Fruit fly (Drosophila melanogaster): Measurements from ENCODE around the gene pbl.

DNA sequence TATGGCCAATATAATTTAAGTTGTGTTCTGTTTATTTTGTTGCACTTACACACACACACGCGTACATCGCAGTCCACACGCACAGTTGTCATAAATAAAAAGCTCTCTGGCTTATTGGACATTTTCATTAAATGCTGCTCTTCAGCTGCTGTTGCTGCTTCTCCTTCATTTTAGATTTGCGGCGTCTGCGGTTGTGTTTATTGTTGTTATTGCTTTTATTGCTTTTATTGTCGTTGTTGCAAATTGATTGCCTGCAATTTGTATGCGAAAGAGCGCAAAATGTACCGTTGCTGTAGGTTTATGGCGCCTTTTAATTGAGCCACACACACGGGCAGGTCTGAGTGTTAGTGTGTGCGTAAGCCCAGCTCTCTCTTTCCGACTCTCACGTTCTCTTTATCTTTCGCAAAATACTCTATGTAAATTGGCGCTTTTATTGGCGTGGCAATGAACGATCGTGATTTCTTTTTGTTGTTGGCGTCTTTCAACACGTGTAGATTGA lies 48.4 kb downstream of the pbl start:
- TF ChIP-seq CG8478 (optimal IDR thresholded peaks at IDR 0.05) (no peak), CTCF (optimal IDR thresholded peaks at IDR 0.05) (no peak)

Measured in S2 (cell line).